Worm (Caenorhabditis elegans) whole organism, L2 larva: Measurements from ENCODE around the gene T07A9.12.

Source experiments
- C34F6.9 ChIP-seq: fragments of 150-350 bp; optimal IDR thresholded peaks from 2 replicates; lab custom pipeline; 2014; ENCODE audit warnings: missing biosample characterization, missing genetic modification characterization
- R02D3.7 ChIP-seq: fragments of 150-350 bp; optimal IDR thresholded peaks from 2 replicates; lab custom pipeline; 2014; ENCODE audit warnings: missing biosample characterization, missing genetic modification characterization
- Y55F3AM.14 ChIP-seq: fragments of 200-800 bp; sonication (Bioruptor generic); optimal IDR thresholded peaks from 2 replicates; lab custom pipeline; 2018; ENCODE audit warnings: mild to moderate bottlenecking, missing genetic modification characterization, missing compliant biosample characterization
- alr-1 ChIP-seq: fragments of 150-350 bp; optimal IDR thresholded peaks from 2 replicates; lab custom pipeline; 2014; ENCODE audit warnings: missing biosample characterization, missing genetic modification characterization
- ama-1 ChIP-seq: fragments of 150-350 bp; optimal IDR thresholded peaks from 2 replicates; lab custom pipeline; 2018; ENCODE audit warnings: inconsistent platforms
- crh-2 ChIP-seq: sonication (generic microtip); optimal IDR thresholded peaks from 2 replicates; lab custom pipeline; 2017; ENCODE audit warnings: missing biosample characterization, missing genetic modification characterization
- egl-27 ChIP-seq: sonication (generic microtip); optimal IDR thresholded peaks from 3 replicates; lab custom pipeline; 2017; ENCODE audit warnings: missing biosample characterization, missing genetic modification reagents, missing genetic modification characterization
- elt-3 ChIP-seq: sonication (generic microtip); optimal IDR thresholded peaks from 2 replicates; lab custom pipeline; 2017; ENCODE audit warnings: missing biosample characterization, missing genetic modification characterization
- fos-1 ChIP-seq: fragments of 150-350 bp; optimal IDR thresholded peaks from 2 replicates; lab custom pipeline; 2014; ENCODE audit warnings: missing biosample characterization, missing genetic modification characterization
- gmeb-1 ChIP-seq: fragments of 150-350 bp; optimal IDR thresholded peaks from 2 replicates; lab custom pipeline; 2014; ENCODE audit warnings: missing biosample characterization, missing genetic modification characterization
- lin-11 ChIP-seq: fragments of 150-350 bp; sonication (generic microtip); optimal IDR thresholded peaks from 2 replicates; lab custom pipeline; 2014; ENCODE audit warnings: missing biosample characterization, missing genetic modification characterization, inconsistent platforms, mixed read lengths
- lin-13 ChIP-seq: fragments of 150-350 bp; optimal IDR thresholded peaks from 2 replicates; lab custom pipeline; 2014; ENCODE audit warnings: missing biosample characterization, missing genetic modification reagents, missing genetic modification characterization
- lin-39 ChIP-seq: fragments of 150-350 bp; optimal IDR thresholded peaks from 2 replicates; lab custom pipeline; 2014; ENCODE audit warnings: missing biosample characterization, missing genetic modification reagents, missing genetic modification characterization
- lsy-2 ChIP-seq, 2 experiments: fragments of 150-350 bp in 1 of 2; sonication (generic microtip) in 1 of 2; optimal IDR thresholded peaks; 2 replicates each; lab custom pipeline; 2014 to 2017; ENCODE audit warnings: missing biosample characterization in 2 of 2, missing genetic modification characterization in 2 of 2
- mab-5 ChIP-seq: fragments of 150-350 bp; optimal IDR thresholded peaks from 2 replicates; lab custom pipeline; 2014; ENCODE audit warnings: missing biosample characterization, missing genetic modification characterization
- mbf-1 ChIP-seq: sonication (generic microtip); optimal IDR thresholded peaks from 2 replicates; lab custom pipeline; 2017; ENCODE audit warnings: missing biosample characterization, missing genetic modification characterization
- mdl-1 ChIP-seq, 2 experiments: fragments of 150-350 bp in 1 of 2; sonication (generic microtip) in 1 of 2; optimal IDR thresholded peaks; 2 replicates each; lab custom pipeline; 2017; ENCODE audit warnings: missing biosample characterization in 2 of 2, missing genetic modification characterization in 2 of 2
- nhr-12 ChIP-seq: fragments of 150-350 bp; optimal IDR thresholded peaks from 2 replicates; lab custom pipeline; 2014; ENCODE audit warnings: missing biosample characterization, missing genetic modification characterization
- nhr-129 ChIP-seq: fragments of 150-350 bp; optimal IDR thresholded peaks from 2 replicates; lab custom pipeline; 2014; ENCODE audit warnings: missing biosample characterization, missing genetic modification characterization
- nhr-21 ChIP-seq: fragments of 150-350 bp; optimal IDR thresholded peaks from 2 replicates; lab custom pipeline; 2014; ENCODE audit warnings: missing biosample characterization, missing genetic modification characterization
- nhr-23 ChIP-seq: fragments of 150-350 bp; optimal IDR thresholded peaks from 2 replicates; lab custom pipeline; 2014; ENCODE audit warnings: missing biosample characterization, missing genetic modification reagents, missing genetic modification characterization
- nhr-237 ChIP-seq: fragments of 150-350 bp; optimal IDR thresholded peaks from 2 replicates; lab custom pipeline; 2014; ENCODE audit warnings: missing biosample characterization, missing genetic modification characterization
- nhr-25 ChIP-seq: fragments of 150-350 bp; sonication (generic microtip); optimal IDR thresholded peaks from 3 replicates; lab custom pipeline; 2014; ENCODE audit warnings: missing biosample characterization, missing genetic modification characterization
- nhr-6 ChIP-seq: fragments of 150-350 bp; optimal IDR thresholded peaks from 2 replicates; lab custom pipeline; 2014; ENCODE audit warnings: missing biosample characterization, missing genetic modification characterization
- nhr-77 ChIP-seq: fragments of 150-350 bp; optimal IDR thresholded peaks from 2 replicates; lab custom pipeline; 2014; ENCODE audit warnings: missing biosample characterization, missing genetic modification characterization
- peb-1 ChIP-seq: fragments of 150-350 bp; optimal IDR thresholded peaks from 2 replicates; lab custom pipeline; 2014; ENCODE audit warnings: missing biosample characterization, missing genetic modification characterization
- sem-4 ChIP-seq: fragments of 150-350 bp; optimal IDR thresholded peaks from 2 replicates; lab custom pipeline; 2014; ENCODE audit warnings: missing biosample characterization, missing genetic modification reagents, missing genetic modification characterization
- skn-1 ChIP-seq: sonication (generic microtip); optimal IDR thresholded peaks from 2 replicates; lab custom pipeline; 2017; ENCODE audit warnings: missing biosample characterization, missing genetic modification characterization
- sma-3 ChIP-seq: sonication (generic microtip); optimal IDR thresholded peaks from 2 replicates; lab custom pipeline; 2016; ENCODE audit warnings: missing genetic modification reagents, missing genetic modification characterization, missing compliant biosample characterization
- sma-9 ChIP-seq, 2 experiments: fragments of 150-350 bp in 1 of 2; sonication (generic microtip) in 1 of 2; optimal IDR thresholded peaks; 2 replicates each; lab custom pipeline; 2014 to 2016; ENCODE audit warnings: missing genetic modification characterization in 2 of 2, mild to moderate bottlenecking in 1 of 2, missing biosample characterization in 1 of 2, missing compliant biosample characterization in 1 of 2, missing genetic modification reagents in 1 of 2, moderate library complexity in 1 of 2
- snpc-4 ChIP-seq: fragments of 150-350 bp; optimal IDR thresholded peaks from 2 replicates; lab custom pipeline; 2014; ENCODE audit warnings: missing biosample characterization, missing genetic modification characterization
- unc-39 ChIP-seq: fragments of 150-350 bp; optimal IDR thresholded peaks from 2 replicates; lab custom pipeline; 2014; ENCODE audit warnings: missing biosample characterization, missing genetic modification characterization
- unc-55 ChIP-seq: fragments of 150-350 bp; sonication (generic microtip); optimal IDR thresholded peaks from 3 replicates; lab custom pipeline; 2014; ENCODE audit warnings: missing biosample characterization, missing genetic modification reagents, missing genetic modification characterization
- zag-1 ChIP-seq: fragments of 150-350 bp; optimal IDR thresholded peaks from 2 replicates; lab custom pipeline; 2014; ENCODE audit warnings: missing biosample characterization, missing genetic modification characterization

Gene T07A9.12

DNA sequence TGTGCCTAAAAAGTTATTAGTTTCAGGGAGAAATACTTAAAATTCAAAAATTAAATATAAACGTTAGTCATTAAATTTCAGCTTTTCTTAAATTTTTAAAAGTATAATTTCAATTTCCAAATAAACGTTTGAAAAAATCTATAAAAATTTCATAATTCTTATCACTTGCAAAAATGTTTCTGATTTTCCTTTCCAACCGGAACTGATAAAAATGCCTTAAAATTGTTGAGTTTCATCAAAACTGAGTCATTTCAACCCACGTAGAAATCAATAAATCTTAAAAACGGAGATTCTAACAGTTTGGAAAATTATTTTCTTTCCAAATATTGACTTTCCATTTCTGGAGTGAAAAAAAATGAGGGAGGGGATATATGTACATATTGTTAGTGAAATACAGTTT is 1.8 kb upstream of the T07A9.12 start:
- TF ChIP-seq lin-13 (GFP tag; lab: Kevin White, UChicago) (no peak), fos-1 (tag; lab: Kevin White, UChicago) (peak; percentile 96), mbf-1 (tag; lab: Kevin White, UChicago) (no peak), unc-55 (GFP tag; lab: Kevin White, UChicago) (no peak), elt-3 (tag; lab: Kevin White, UChicago) (no peak), snpc-4 (no peak), unc-39 (no peak)

DNA sequence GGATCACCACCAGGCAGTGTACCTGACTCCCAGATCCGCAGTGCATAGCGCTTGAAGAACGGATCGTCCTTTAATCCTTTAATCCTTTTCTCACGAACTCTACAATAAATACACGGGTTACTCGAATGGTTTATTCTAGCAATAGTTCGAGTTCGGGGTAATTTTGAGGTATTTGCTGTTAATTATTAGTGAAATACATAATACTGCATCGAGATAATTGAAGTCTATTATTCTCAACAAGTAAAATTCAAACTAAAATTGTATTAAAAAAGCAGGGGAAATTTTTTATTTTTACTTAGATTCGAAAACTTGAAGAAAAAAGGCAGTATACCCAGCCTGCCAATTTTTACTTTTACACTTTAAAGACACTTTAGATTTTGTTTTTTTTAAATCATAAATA is 732 bp upstream of the T07A9.12 start, which contains the start of gene kgb-1:
Gene kgb-1, minus strand, starts transcription at position 101 of the 400 bp plus-strand sequence.
- TF ChIP-seq nhr-12 (no peak), lin-39 (tag; lab: Kevin White, UChicago) (no peak), mbf-1 (tag; lab: Kevin White, UChicago) (no peak), Y55F3AM.14 (GFP tag; lab: Kevin White, UChicago) (no peak), gmeb-1 (tag; lab: Kevin White, UChicago) (no peak), mab-5 (tag; lab: Kevin White, UChicago) (no peak)
- TF ChIP-seq, all 48 proteins: peak for 0

DNA sequence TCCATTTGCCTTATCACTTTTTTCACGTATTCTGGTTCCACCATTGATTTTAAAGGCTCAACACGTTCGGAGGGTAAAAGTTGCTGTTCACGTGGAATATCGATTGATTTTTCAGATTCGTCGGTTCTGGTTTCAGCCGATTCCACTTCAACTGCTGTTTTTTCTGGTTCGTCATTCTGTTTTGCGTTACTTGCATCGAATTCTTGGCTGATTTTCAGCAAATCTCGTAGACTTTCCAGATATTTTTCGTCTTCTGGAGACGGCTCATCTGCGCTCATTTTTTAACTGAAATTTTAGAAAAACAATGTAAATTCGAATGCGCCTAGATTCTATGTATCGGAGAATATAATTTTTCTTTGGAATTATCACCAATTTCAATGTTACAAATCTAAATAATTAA is 9.0 kb downstream of the T07A9.12 start, which contains the start of gene eri-1:
Gene eri-1, minus strand, starts transcription at position 285 of the 400 bp plus-strand sequence.
- no peak for TF ChIP-seq sem-4 (tag; lab: Kevin White, UChicago)
- TF ChIP-seq nhr-6 = no peak
- no peak for TF ChIP-seq nhr-21 (tag; lab: Kevin White, UChicago)
- no peak for TF ChIP-seq mdl-1 (tag; optimal IDR thresholded peaks at IDR 0.05; lab: Kevin White, UChicago)
- no peak for TF ChIP-seq alr-1
- no peak for TF ChIP-seq nhr-12
- no peak for TF ChIP-seq nhr-23
- no peak for TF ChIP-seq crh-2 (tag; lab: Kevin White, UChicago)
- TF ChIP-seq lsy-2 (tag; optimal IDR thresholded peaks at IDR 0.05; lab: Kevin White, UChicago) = no peak
- TF ChIP-seq lin-11 = no peak
- TF ChIP-seq lin-39 (tag; lab: Kevin White, UChicago) = no peak
- TF ChIP-seq C34F6.9 (tag; lab: Kevin White, UChicago) = no peak
- no peak for TF ChIP-seq R02D3.7 (tag; lab: Kevin White, UChicago)
- TF ChIP-seq sma-3 = no peak
- TF ChIP-seq zag-1 (tag; lab: Kevin White, UChicago) = no peak
- TF ChIP-seq ama-1 (lab: Kevin White, UChicago) = no peak
- TF ChIP-seq nhr-77 = no peak
- no peak for TF ChIP-seq nhr-129
- no peak for TF ChIP-seq skn-1 (tag; lab: Kevin White, UChicago)

DNA sequence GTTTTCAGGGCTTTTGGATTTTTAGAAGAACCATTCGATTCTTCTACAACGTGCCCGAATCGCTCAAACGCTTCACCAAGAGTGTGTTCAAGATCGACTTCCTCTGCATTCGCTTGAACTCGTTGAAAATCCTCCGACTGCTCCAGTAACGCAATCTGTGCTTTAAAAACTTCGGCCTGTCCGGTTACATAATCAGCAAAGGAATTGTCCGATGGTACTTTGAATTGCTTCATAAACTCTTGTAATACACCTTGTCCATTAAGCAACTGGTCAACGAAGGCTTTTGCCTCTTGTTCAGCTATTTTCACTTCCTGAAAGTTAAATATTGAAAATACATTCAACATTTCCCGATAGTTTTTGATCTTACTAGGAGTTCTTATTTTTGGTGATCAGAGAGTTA is 10.0 kb downstream of the T07A9.12 start:
- no peak for TF ChIP-seq egl-27 (tag; lab: Kevin White, UChicago)
- TF ChIP-seq Y55F3AM.14 (GFP tag; lab: Kevin White, UChicago) = no peak
- no peak for TF ChIP-seq nhr-6
- no peak for TF ChIP-seq zag-1 (tag; lab: Kevin White, UChicago)
- no peak for TF ChIP-seq skn-1 (tag; lab: Kevin White, UChicago)
- no peak for TF ChIP-seq peb-1 (tag; lab: Kevin White, UChicago)
- no peak for TF ChIP-seq lin-39 (tag; lab: Kevin White, UChicago)
- TF ChIP-seq C34F6.9 (tag; lab: Kevin White, UChicago) = no peak
- no peak for TF ChIP-seq nhr-77
- no peak for TF ChIP-seq R02D3.7 (tag; lab: Kevin White, UChicago)
- TF ChIP-seq lin-13 (GFP tag; lab: Kevin White, UChicago) = no peak
- TF ChIP-seq gmeb-1 (tag; lab: Kevin White, UChicago) = no peak
- TF ChIP-seq nhr-237 (tag; lab: Kevin White, UChicago) = no peak
- TF ChIP-seq nhr-129 = no peak

DNA sequence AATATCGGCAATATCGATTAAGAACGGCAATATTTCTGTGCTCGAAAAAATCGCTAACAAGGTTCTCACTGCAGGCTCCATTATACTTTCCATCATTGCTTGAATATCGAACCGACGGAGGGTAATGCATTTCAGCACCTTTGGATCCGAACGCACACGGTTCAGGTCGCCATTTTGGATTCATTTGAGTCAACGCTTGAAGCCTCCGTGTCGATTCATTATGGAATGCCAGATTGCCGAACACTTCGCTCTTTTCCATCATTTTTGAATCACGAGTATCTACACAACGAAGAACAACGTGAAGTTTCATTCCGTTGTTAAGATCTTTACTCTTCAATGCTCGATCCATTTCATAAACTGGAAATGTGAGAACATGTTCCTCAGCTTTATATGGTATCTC is 11.4 kb downstream of the T07A9.12 start:
- TF ChIP-seq lin-11 = no peak
- TF ChIP-seq egl-27 (tag; lab: Kevin White, UChicago) = no peak
- no peak for TF ChIP-seq sma-9 (GFP tag; optimal IDR thresholded peaks at IDR 0.05; lab: Kevin White, UChicago)
- no peak for TF ChIP-seq sma-9 (tag; optimal IDR thresholded peaks at IDR 0.05; lab: Kevin White, UChicago)
- no peak for TF ChIP-seq elt-3 (tag; lab: Kevin White, UChicago)
- no peak for TF ChIP-seq unc-55 (GFP tag; lab: Kevin White, UChicago)
- TF ChIP-seq R02D3.7 (tag; lab: Kevin White, UChicago) = no peak
- TF ChIP-seq peb-1 (tag; lab: Kevin White, UChicago) = no peak
- no peak for TF ChIP-seq sma-3
- no peak for TF ChIP-seq mab-5 (tag; lab: Kevin White, UChicago)
- TF ChIP-seq snpc-4 = no peak
- TF ChIP-seq nhr-25 = no peak
- TF ChIP-seq zag-1 (tag; lab: Kevin White, UChicago) = no peak
